Worm (Caenorhabditis elegans) whole organism, L4 larva: ENCODE measurements around the gene srv-12.
A peak's percentile ranks its signal among the peaks of the same experiment; 100 is the strongest.

Experiments used
- F37D6.2 ChIP-seq: sonication (generic microtip); optimal IDR thresholded peaks from 2 replicates; lab custom pipeline; 2016; ENCODE audit warnings: mild to moderate bottlenecking, missing genetic modification characterization, missing compliant biosample characterization
- F49E8.2 ChIP-seq: sonication (generic microtip); optimal IDR thresholded peaks from 2 replicates; lab custom pipeline; 2016; ENCODE audit warnings: missing compliant biosample characterization, mild to moderate bottlenecking, missing genetic modification characterization, borderline replicate concordance
- T20F7.1 ChIP-seq: fragments of 200-800 bp; sonication (Bioruptor generic); optimal IDR thresholded peaks from 2 replicates; lab custom pipeline; 2018; ENCODE audit warnings: mild to moderate bottlenecking, missing genetic modification characterization, missing compliant biosample characterization
- dve-1 ChIP-seq: sonication (generic microtip); optimal IDR thresholded peaks from 2 replicates; lab custom pipeline; 2017; ENCODE audit warnings: antibody characterized with exemption, mild to moderate bottlenecking, missing genetic modification characterization, missing compliant biosample characterization; ENCODE audit not compliant: insufficient read depth
- lin-29 ChIP-seq: fragments of 200-800 bp; sonication (Bioruptor generic); IDR thresholded peaks from 2 replicates; pipeline ENCODE4 v1.3.6; 2022; ENCODE audit warnings: missing genetic modification reagents, missing genetic modification characterization, missing compliant biosample characterization
- unc-130 ChIP-seq: sonication (generic microtip); optimal IDR thresholded peaks from 2 replicates; lab custom pipeline; 2016; ENCODE audit warnings: missing genetic modification reagents, missing genetic modification characterization, missing compliant biosample characterization
- ztf-7 ChIP-seq: fragments of 150-350 bp; optimal IDR thresholded peaks from 2 replicates; lab custom pipeline; 2014; ENCODE audit warnings: missing biosample characterization, missing genetic modification characterization

DNA sequence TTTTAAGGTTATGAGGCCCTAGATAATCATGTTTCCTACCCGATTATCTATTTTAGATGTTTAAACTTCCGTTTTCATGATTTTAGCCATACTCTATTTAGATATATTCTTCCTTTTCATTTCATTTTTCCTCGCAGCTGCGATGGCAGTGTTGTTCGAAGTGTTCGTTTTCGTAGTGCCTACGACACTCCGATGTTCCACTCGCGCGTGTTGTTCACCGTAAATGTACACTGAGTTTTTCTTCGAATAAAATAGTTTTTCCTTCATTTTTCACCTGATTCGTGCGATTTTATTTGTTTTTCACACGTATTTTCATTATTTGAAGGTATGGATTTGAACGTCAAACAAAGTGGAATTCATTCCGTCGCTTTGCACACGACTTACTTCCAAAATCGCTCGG lies 43.4 kb upstream of the srv-12 start, which contains the start of gene dis-3:
- no peak for TF ChIP-seq dve-1 (tag; lab: Kevin White, UChicago)
- TF ChIP-seq F49E8.2: no peak
- no peak for TF ChIP-seq F37D6.2 (tag; lab: Kevin White, UChicago)
- no peak for TF ChIP-seq ztf-7
- no peak for TF ChIP-seq unc-130 (GFP tag; lab: Kevin White, UChicago)
- TF ChIP-seq T20F7.1: peak; percentile 88
- TF ChIP-seq lin-29: no peak
